Worm (Caenorhabditis elegans) whole organism, young adult: Measurements from ENCODE around the gene glb-14.

Source experiments
- B0035.1 ChIP-seq: sonication (generic microtip); optimal IDR thresholded peaks from 2 replicates; lab custom pipeline; 2016; ENCODE audit warnings: missing genetic modification characterization, mild to moderate bottlenecking, missing compliant biosample characterization, missing genotype, missing genetic modification reagents
- C17E4.6 ChIP-seq: fragments of 200-800 bp; sonication (Bioruptor generic); IDR thresholded peaks from 2 replicates; pipeline ENCODE4 v1.3.6; 2022; ENCODE audit warnings: missing genetic modification reagents, missing genetic modification characterization, missing compliant biosample characterization
- F33H1.4 ChIP-seq: fragments of 200-800 bp; sonication (Bioruptor generic); IDR thresholded peaks from 2 replicates; pipeline ENCODE4 v1.3.6; 2022; ENCODE audit warnings: missing genetic modification reagents, missing genetic modification characterization, missing compliant biosample characterization
- T26A5.8 ChIP-seq: sonication (generic microtip); optimal IDR thresholded peaks from 2 replicates; lab custom pipeline; 2016; ENCODE audit warnings: missing genetic modification characterization, missing compliant biosample characterization
- Y53G8AR.9 ChIP-seq: fragments of 200-800 bp; sonication (Bioruptor generic); conservative IDR thresholded peaks from 2 replicates; pipeline ENCODE4 v1.3.6; 2022; ENCODE audit warnings: missing genetic modification reagents, missing genetic modification characterization, missing compliant biosample characterization
- Y95B8A.8 ChIP-seq: fragments of 200-800 bp; sonication (Bioruptor generic); IDR thresholded peaks from 2 replicates; pipeline ENCODE4 v1.3.6; 2022; ENCODE audit warnings: missing genetic modification reagents, missing genetic modification characterization, missing compliant biosample characterization
- attf-3 ChIP-seq: fragments of 200-800 bp; sonication (Bioruptor generic); conservative IDR thresholded peaks from 2 replicates; pipeline ENCODE4 v1.3.6; 2022; ENCODE audit warnings: missing genetic modification reagents, missing genetic modification characterization, missing compliant biosample characterization
- attf-5 ChIP-seq: fragments of 200-800 bp; sonication (Bioruptor generic); optimal IDR thresholded peaks from 2 replicates; lab custom pipeline; 2018; ENCODE audit warnings: mild to moderate bottlenecking, missing genetic modification characterization, missing compliant biosample characterization
- bed-1 ChIP-seq: fragments of 200-800 bp; sonication (Bioruptor generic); IDR thresholded peaks from 2 replicates; pipeline ENCODE4 v1.3.6; 2022; ENCODE audit warnings: missing genetic modification reagents, missing genetic modification characterization, missing compliant biosample characterization
- bed-2 ChIP-seq: fragments of 200-800 bp; sonication (Bioruptor generic); IDR thresholded peaks from 2 replicates; pipeline ENCODE4 v1.3.6; 2022; ENCODE audit warnings: missing genetic modification reagents, missing genetic modification characterization, missing compliant biosample characterization
- cebp-1 ChIP-seq, 2 experiments: fragments of 200-800 bp in 1 of 2; sonication (Bioruptor generic) in 1 of 2; sonication (generic microtip) in 1 of 2; IDR thresholded peaks in 1 of 2; optimal IDR thresholded peaks in 1 of 2; 2 replicates each; pipeline versions ENCODE4 v1.3.6 to Lab custom; 2017 to 2022; ENCODE audit warnings: missing compliant biosample characterization in 2 of 2, missing genetic modification characterization in 2 of 2, mild to moderate bottlenecking in 1 of 2, missing genetic modification reagents in 1 of 2, moderate library complexity in 1 of 2
- cebp-2 ChIP-seq: fragments of 200-800 bp; sonication (Bioruptor generic); IDR thresholded peaks from 2 replicates; pipeline ENCODE4 v1.3.6; 2022; ENCODE audit warnings: missing genetic modification characterization, missing compliant biosample characterization
- ceh-100 ChIP-seq: fragments of 200-800 bp; sonication (Bioruptor generic); IDR thresholded peaks from 2 replicates; pipeline ENCODE4 v1.3.6; 2022; ENCODE audit warnings: missing genetic modification reagents, missing genetic modification characterization, missing compliant biosample characterization
- chd-7 ChIP-seq: sonication (generic microtip); optimal IDR thresholded peaks from 2 replicates; lab custom pipeline; 2016; ENCODE audit warnings: mild to moderate bottlenecking, missing genetic modification characterization, moderate library complexity, missing compliant biosample characterization
- dox-1 ChIP-seq: fragments of 200-800 bp; sonication (Bioruptor generic); IDR thresholded peaks from 2 replicates; pipeline ENCODE4 v1.3.6; 2022; ENCODE audit warnings: missing genetic modification reagents, missing genetic modification characterization, missing compliant biosample characterization
- dpl-1 ChIP-seq: fragments of 150-350 bp; optimal IDR thresholded peaks from 2 replicates; lab custom pipeline; 2014; ENCODE audit warnings: missing biosample characterization, missing genetic modification reagents, missing genetic modification characterization
- efl-1 ChIP-seq: fragments of 150-350 bp; optimal IDR thresholded peaks from 2 replicates; lab custom pipeline; 2014; ENCODE audit warnings: missing biosample characterization, missing genetic modification reagents, missing genetic modification characterization
- fkh-3 ChIP-seq: sonication (generic microtip); optimal IDR thresholded peaks from 2 replicates; lab custom pipeline; 2016; ENCODE audit warnings: mild to moderate bottlenecking, missing genetic modification characterization, missing compliant biosample characterization
- hmg-1.2 ChIP-seq: fragments of 200-800 bp; sonication (Bioruptor generic); IDR thresholded peaks from 2 replicates; pipeline ENCODE4 v1.3.6; 2022; ENCODE audit warnings: missing genetic modification reagents, missing genetic modification characterization, missing compliant biosample characterization
- hmg-20 ChIP-seq: fragments of 200-800 bp; sonication (Bioruptor generic); IDR thresholded peaks from 2 replicates; pipeline ENCODE4 v1.3.6; 2022; ENCODE audit warnings: missing genetic modification reagents, missing genetic modification characterization, missing compliant biosample characterization
- lin-35 ChIP-seq, 3 experiments: fragments of 150-350 bp in 2 of 3; sonication (generic microtip) in 1 of 3; optimal IDR thresholded peaks; 2 replicates each; lab custom pipeline; 2014 to 2018; ENCODE audit warnings: missing biosample characterization in 3 of 3, missing genetic modification characterization in 3 of 3, missing genetic modification reagents in 3 of 3
- lin-54 ChIP-seq: fragments of 200-800 bp; sonication (Bioruptor generic); optimal IDR thresholded peaks from 2 replicates; lab custom pipeline; 2018; ENCODE audit warnings: mild to moderate bottlenecking, missing genetic modification characterization, missing compliant biosample characterization
- madf-10 ChIP-seq: sonication (generic microtip); optimal IDR thresholded peaks from 2 replicates; lab custom pipeline; 2016; ENCODE audit warnings: mild to moderate bottlenecking, missing genetic modification characterization, missing compliant biosample characterization
- madf-6 ChIP-seq: fragments of 200-800 bp; sonication (Bioruptor generic); IDR thresholded peaks from 2 replicates; pipeline ENCODE4 v1.3.6; 2022; ENCODE audit warnings: missing genetic modification reagents, missing genetic modification characterization, missing compliant biosample characterization
- mes-4 ChIP-seq: sonication (generic microtip); optimal IDR thresholded peaks from 2 replicates; lab custom pipeline; 2016; ENCODE audit warnings: missing genotype, missing genetic modification characterization, missing compliant biosample characterization
- mxl-1 ChIP-seq: sonication (generic microtip); optimal IDR thresholded peaks from 2 replicates; lab custom pipeline; 2016; ENCODE audit warnings: missing genetic modification characterization, missing compliant biosample characterization
- nfya-2 ChIP-seq: fragments of 200-800 bp; sonication (Bioruptor generic); IDR thresholded peaks from 2 replicates; pipeline ENCODE4 v1.3.6; 2022; ENCODE audit warnings: missing genetic modification reagents, missing genetic modification characterization, missing compliant biosample characterization
- nfyb-1 ChIP-seq: fragments of 200-800 bp; sonication (Bioruptor generic); IDR thresholded peaks from 2 replicates; pipeline ENCODE4 v1.3.6; 2022; ENCODE audit warnings: missing genetic modification reagents, missing genetic modification characterization, missing compliant biosample characterization
- rec-8 ChIP-seq, 2 experiments: sonication (generic microtip); optimal IDR thresholded peaks; 2 replicates each; lab custom pipeline; 2016; ENCODE audit warnings: mild to moderate bottlenecking in 2 of 2, missing genetic modification characterization in 2 of 2, missing genetic modification reagents in 2 of 2, missing genotype in 2 of 2, missing biosample characterization in 1 of 2, missing compliant biosample characterization in 1 of 2, moderate library complexity in 1 of 2
- rpc-1 ChIP-seq, 2 experiments: fragments of 150-350 bp in 1 of 2; sonication (generic microtip) in 1 of 2; optimal IDR thresholded peaks; 2 replicates each; lab custom pipeline; 2014 to 2018; ENCODE audit warnings: missing biosample characterization in 1 of 2, missing genetic modification characterization in 1 of 2, missing genetic modification reagents in 1 of 2, missing genotype in 1 of 2
- ztf-3 ChIP-seq: fragments of 200-800 bp; sonication (Bioruptor generic); optimal IDR thresholded peaks from 2 replicates; lab custom pipeline; 2018; ENCODE audit warnings: mild to moderate bottlenecking, missing genetic modification characterization, missing compliant biosample characterization

Gene glb-14

ce11 chrV:15585744-15586143 lies 41.0 kb upstream of the glb-14 start:
- TF ChIP-seq dox-1, result peak; percentile 18; the same call in 1 of the 2 replicates
- peak; percentile 71 for TF ChIP-seq hmg-1.2

- TF ChIP-seq nfyb-1 (GFP tag; lab: Robert Waterston, UW), result peak; percentile 80
These were observed 36.6 kb upstream of the glb-14 start for ce11 chrV:15581440-15581839.

- TF ChIP-seq lin-54 (GFP tag; lab: Kevin White, UChicago) (peak; percentile 66), Y53G8AR.9 (GFP tag; lab: Robert Waterston, UW) (no peak), efl-1 (GFP tag; lab: Kevin White, UChicago) (peak; percentile 17), attf-5 (GFP tag; lab: Kevin White, UChicago) (peak; percentile 11), lin-35 (GFP tag; optimal IDR thresholded peaks at IDR 0.05; lab: Kevin White, UChicago) (peak in 1 of 3 experiments; percentile 74), madf-6 (GFP tag; lab: Robert Waterston, UW) (no peak), bed-1 (no peak), ztf-3 (GFP tag; lab: Kevin White, UChicago) (no peak), rpc-1 (optimal IDR thresholded peaks at IDR 0.05; lab: Kevin White, UChicago) (no peak), rpc-1 (tag; optimal IDR thresholded peaks at IDR 0.05; lab: Kevin White, UChicago) (no peak), cebp-1 (GFP tag; IDR thresholded peaks at IDR 0.05; lab: Robert Waterston, UW) (no peak), cebp-1 (tag; optimal IDR thresholded peaks at IDR 0.05; lab: Kevin White, UChicago) (peak; percentile 28), fkh-3 (tag; lab: Kevin White, UChicago) (no peak), attf-3 (GFP tag; lab: Robert Waterston, UW) (peak; percentile 89), dox-1 (0 out of 2 replicates have a peak, but pooled peaks have one; percentile 12), dpl-1 (GFP tag; lab: Kevin White, UChicago) (peak; percentile 48), Y95B8A.8 (GFP tag; lab: Robert Waterston, UW) (no peak)
These were observed 33.6 kb upstream of the glb-14 start, which contains the start of gene F28F8.9 for ce11 chrV:15578386-15578785. Gene F28F8.9 (minus strand): TSS chrV:15578673.

- TF ChIP-seq T26A5.8 (tag; lab: Kevin White, UChicago) (no peak), ceh-100 (GFP tag; lab: Robert Waterston, UW) (no peak), B0035.1 (tag; lab: Kevin White, UChicago) (no peak), madf-10 (tag; lab: Kevin White, UChicago) (no peak), Y53G8AR.9 (GFP tag; lab: Robert Waterston, UW) (no peak), F33H1.4 (no peak), mes-4 (tag; lab: Kevin White, UChicago) (no peak), hmg-1.2 (no peak), rec-8 (tag; optimal IDR thresholded peaks at IDR 0.05; lab: Kevin White, UChicago) (no peak), mxl-1 (no peak), lin-54 (GFP tag; lab: Kevin White, UChicago) (no peak), chd-7 (tag; lab: Kevin White, UChicago) (no peak), bed-2 (GFP tag; lab: Robert Waterston, UW) (no peak), hmg-20 (GFP tag; lab: Robert Waterston, UW) (no peak), nfya-2 (GFP tag; lab: Robert Waterston, UW) (no peak), C17E4.6 (GFP tag; lab: Robert Waterston, UW) (no peak), cebp-2 (GFP tag; lab: Robert Waterston, UW) (no peak)
These were observed 32.7 kb upstream of the glb-14 start, which contains the start of gene atx-3 for ce11 chrV:15577395-15577896. Gene atx-3 (minus strand): TSS chrV:15577445.
